Worm (Caenorhabditis elegans) whole organism, L2 larva: ENCODE results near the gene H28G03.2.

Experiments
- aly-2 ChIP-seq: fragments of 150-350 bp; optimal IDR thresholded peaks from 2 replicates; lab custom pipeline; 2014; ENCODE audit warnings: missing biosample characterization, missing genetic modification characterization
- ama-1 ChIP-seq: fragments of 150-350 bp; optimal IDR thresholded peaks from 2 replicates; lab custom pipeline; 2018; ENCODE audit warnings: inconsistent platforms
- ceh-16 ChIP-seq: fragments of 150-350 bp; optimal IDR thresholded peaks from 2 replicates; lab custom pipeline; 2014; ENCODE audit warnings: missing biosample characterization, missing genetic modification characterization
- elt-1 ChIP-seq: fragments of 150-350 bp; optimal IDR thresholded peaks from 2 replicates; lab custom pipeline; 2014; ENCODE audit warnings: missing biosample characterization, missing genetic modification characterization
- fos-1 ChIP-seq: fragments of 150-350 bp; optimal IDR thresholded peaks from 2 replicates; lab custom pipeline; 2014; ENCODE audit warnings: missing biosample characterization, missing genetic modification characterization
- lin-13 ChIP-seq: fragments of 150-350 bp; optimal IDR thresholded peaks from 2 replicates; lab custom pipeline; 2014; ENCODE audit warnings: missing biosample characterization, missing genetic modification reagents, missing genetic modification characterization
- lsy-2 ChIP-seq, 2 experiments: fragments of 150-350 bp in 1 of 2; sonication (generic microtip) in 1 of 2; optimal IDR thresholded peaks; 2 replicates each; lab custom pipeline; 2014 to 2017; ENCODE audit warnings: missing biosample characterization in 2 of 2, missing genetic modification characterization in 2 of 2
- nhr-10 ChIP-seq: sonication (generic microtip); optimal IDR thresholded peaks from 2 replicates; lab custom pipeline; 2017; ENCODE audit warnings: missing biosample characterization, missing genetic modification characterization
- nhr-23 ChIP-seq: fragments of 150-350 bp; optimal IDR thresholded peaks from 2 replicates; lab custom pipeline; 2014; ENCODE audit warnings: missing biosample characterization, missing genetic modification reagents, missing genetic modification characterization
- nhr-25 ChIP-seq: fragments of 150-350 bp; sonication (generic microtip); optimal IDR thresholded peaks from 3 replicates; lab custom pipeline; 2014; ENCODE audit warnings: missing biosample characterization, missing genetic modification characterization
- skn-1 ChIP-seq: sonication (generic microtip); optimal IDR thresholded peaks from 2 replicates; lab custom pipeline; 2017; ENCODE audit warnings: missing biosample characterization, missing genetic modification characterization
- snpc-4 ChIP-seq: fragments of 150-350 bp; optimal IDR thresholded peaks from 2 replicates; lab custom pipeline; 2014; ENCODE audit warnings: missing biosample characterization, missing genetic modification characterization

- TF ChIP-seq fos-1 (tag; lab: Kevin White, UChicago) (no peak), skn-1 (tag; lab: Kevin White, UChicago) (no peak), ama-1 (no peak), snpc-4 (tag; lab: Kevin White, UChicago) (no peak), lin-13 (no peak), nhr-23 (no peak), aly-2 (no peak), lsy-2 (tag; optimal IDR thresholded peaks at IDR 0.05; lab: Kevin White, UChicago) (no peak), nhr-10 (tag; lab: Kevin White, UChicago) (no peak), ceh-16 (tag; lab: Kevin White, UChicago) (no peak), nhr-25 (tag; lab: Kevin White, UChicago) (no peak), elt-1 (no peak)
These were observed 8.1 kb upstream of the H28G03.2 start for ce11 chrX:5197440-5197839.
